Worm (Caenorhabditis elegans) whole organism, young adult: ENCODE measurements around the gene F44D12.2.
A peak's percentile ranks its signal among the peaks of the same experiment; 100 is the strongest.

Experiments used
- B0019.2 ChIP-seq: fragments of 200-800 bp; sonication (Bioruptor generic); conservative IDR thresholded peaks from 2 replicates; pipeline ENCODE4 v1.3.6; 2022; ENCODE audit warnings: missing genetic modification reagents, missing genetic modification characterization, missing compliant biosample characterization
- C06A6.2 ChIP-seq: fragments of 200-800 bp; sonication (Bioruptor generic); conservative IDR thresholded peaks from 2 replicates; pipeline ENCODE4 v1.3.6; 2022; ENCODE audit warnings: missing genetic modification characterization, missing compliant biosample characterization
- D2030.7 ChIP-seq: fragments of 200-800 bp; sonication (Bioruptor generic); IDR thresholded peaks from 2 replicates; pipeline ENCODE4 v1.3.6; 2022; ENCODE audit warnings: missing genetic modification reagents, missing genetic modification characterization, missing compliant biosample characterization
- F22D6.2 ChIP-seq: sonication (generic microtip); optimal IDR thresholded peaks from 2 replicates; lab custom pipeline; 2016; ENCODE audit warnings: mild to moderate bottlenecking, missing genetic modification characterization, missing compliant biosample characterization
- F33H1.4 ChIP-seq: fragments of 200-800 bp; sonication (Bioruptor generic); IDR thresholded peaks from 2 replicates; pipeline ENCODE4 v1.3.6; 2022; ENCODE audit warnings: missing genetic modification reagents, missing genetic modification characterization, missing compliant biosample characterization
- F57A8.1 ChIP-seq: fragments of 200-800 bp; sonication (Bioruptor generic); optimal IDR thresholded peaks from 2 replicates; lab custom pipeline; 2018; ENCODE audit warnings: mild to moderate bottlenecking, missing genetic modification characterization, moderate library complexity, missing compliant biosample characterization
- F57C9.4 ChIP-seq: sonication (generic microtip); optimal IDR thresholded peaks from 2 replicates; lab custom pipeline; 2017; ENCODE audit warnings: mild to moderate bottlenecking, missing genetic modification characterization, missing compliant biosample characterization
- K11D2.4 ChIP-seq: fragments of 200-800 bp; sonication (Bioruptor generic); IDR thresholded peaks from 2 replicates; pipeline ENCODE4 v1.3.6; 2022; ENCODE audit warnings: missing genetic modification reagents, missing genetic modification characterization, missing compliant biosample characterization
- K12H6.12 ChIP-seq: fragments of 200-800 bp; sonication (Bioruptor generic); optimal IDR thresholded peaks from 2 replicates; lab custom pipeline; 2018; ENCODE audit warnings: mild to moderate bottlenecking, missing genetic modification characterization, missing compliant biosample characterization
- Y53G8AR.9 ChIP-seq: fragments of 200-800 bp; sonication (Bioruptor generic); conservative IDR thresholded peaks from 2 replicates; pipeline ENCODE4 v1.3.6; 2022; ENCODE audit warnings: missing genetic modification reagents, missing genetic modification characterization, missing compliant biosample characterization
- ZK185.1 ChIP-seq: sonication (generic microtip); optimal IDR thresholded peaks from 2 replicates; lab custom pipeline; 2016; ENCODE audit warnings: mild to moderate bottlenecking, missing genetic modification characterization, missing compliant biosample characterization; ENCODE audit not compliant: poor library complexity, severe bottlenecking
- akir-1 ChIP-seq: fragments of 200-800 bp; sonication (Bioruptor generic); optimal IDR thresholded peaks from 2 replicates; lab custom pipeline; 2018; ENCODE audit warnings: mild to moderate bottlenecking, missing genetic modification characterization, moderate library complexity, missing compliant biosample characterization
- aptf-2 ChIP-seq: fragments of 200-800 bp; sonication (Bioruptor generic); conservative IDR thresholded peaks from 2 replicates; pipeline ENCODE4 v1.3.6; 2022; ENCODE audit warnings: missing genetic modification reagents, missing genetic modification characterization, missing compliant biosample characterization
- bed-1 ChIP-seq: fragments of 200-800 bp; sonication (Bioruptor generic); IDR thresholded peaks from 2 replicates; pipeline ENCODE4 v1.3.6; 2022; ENCODE audit warnings: missing genetic modification reagents, missing genetic modification characterization, missing compliant biosample characterization
- bed-2 ChIP-seq: fragments of 200-800 bp; sonication (Bioruptor generic); IDR thresholded peaks from 2 replicates; pipeline ENCODE4 v1.3.6; 2022; ENCODE audit warnings: missing genetic modification reagents, missing genetic modification characterization, missing compliant biosample characterization
- ccch-3 ChIP-seq: fragments of 200-800 bp; sonication (Bioruptor generic); optimal IDR thresholded peaks from 2 replicates; lab custom pipeline; 2018; ENCODE audit warnings: mild to moderate bottlenecking, missing genetic modification characterization, missing compliant biosample characterization
- cebp-1 ChIP-seq, 2 experiments: fragments of 200-800 bp in 1 of 2; sonication (Bioruptor generic) in 1 of 2; sonication (generic microtip) in 1 of 2; IDR thresholded peaks in 1 of 2; optimal IDR thresholded peaks in 1 of 2; 2 replicates each; pipeline versions ENCODE4 v1.3.6 to Lab custom; 2017 to 2022; ENCODE audit warnings: missing compliant biosample characterization in 2 of 2, missing genetic modification characterization in 2 of 2, mild to moderate bottlenecking in 1 of 2, missing genetic modification reagents in 1 of 2, moderate library complexity in 1 of 2
- ceh-27 ChIP-seq: fragments of 200-800 bp; sonication (Bioruptor generic); optimal IDR thresholded peaks from 2 replicates; lab custom pipeline; 2018; ENCODE audit warnings: mild to moderate bottlenecking, missing genetic modification characterization, moderate library complexity, missing compliant biosample characterization
- ceh-91 ChIP-seq: fragments of 200-800 bp; sonication (Bioruptor generic); IDR thresholded peaks from 2 replicates; pipeline ENCODE4 v1.3.6; 2022; ENCODE audit warnings: missing genetic modification reagents, missing genetic modification characterization, missing compliant biosample characterization
- dox-1 ChIP-seq: fragments of 200-800 bp; sonication (Bioruptor generic); IDR thresholded peaks from 2 replicates; pipeline ENCODE4 v1.3.6; 2022; ENCODE audit warnings: missing genetic modification reagents, missing genetic modification characterization, missing compliant biosample characterization
- dpl-1 ChIP-seq: fragments of 150-350 bp; optimal IDR thresholded peaks from 2 replicates; lab custom pipeline; 2014; ENCODE audit warnings: missing biosample characterization, missing genetic modification reagents, missing genetic modification characterization
- egrh-3 ChIP-seq: fragments of 200-800 bp; sonication (Bioruptor generic); IDR thresholded peaks from 2 replicates; pipeline ENCODE4 v1.3.6; 2022; ENCODE audit warnings: missing genetic modification reagents, missing genetic modification characterization, missing compliant biosample characterization
- ets-4 ChIP-seq: fragments of 200-800 bp; sonication (Bioruptor generic); optimal IDR thresholded peaks from 2 replicates; lab custom pipeline; 2018; ENCODE audit warnings: mild to moderate bottlenecking, missing genetic modification characterization, missing compliant biosample characterization
- hlh-12 ChIP-seq: sonication (generic microtip); optimal IDR thresholded peaks from 2 replicates; lab custom pipeline; 2016; ENCODE audit warnings: missing genetic modification characterization, missing compliant biosample characterization
- hlh-26 ChIP-seq: fragments of 200-800 bp; sonication (Bioruptor generic); conservative IDR thresholded peaks from 2 replicates; pipeline ENCODE4 v1.3.6; 2022; ENCODE audit warnings: missing genetic modification reagents, missing genetic modification characterization, missing compliant biosample characterization
- hmg-1.2 ChIP-seq: fragments of 200-800 bp; sonication (Bioruptor generic); IDR thresholded peaks from 2 replicates; pipeline ENCODE4 v1.3.6; 2022; ENCODE audit warnings: missing genetic modification reagents, missing genetic modification characterization, missing compliant biosample characterization
- hsf-1 ChIP-seq: fragments of 200-800 bp; sonication (Bioruptor generic); IDR thresholded peaks from 2 replicates; pipeline ENCODE4 v1.3.6; 2022; ENCODE audit warnings: missing genetic modification reagents, missing genetic modification characterization, missing compliant biosample characterization
- lag-1 ChIP-seq: fragments of 200-800 bp; sonication (Bioruptor generic); IDR thresholded peaks from 2 replicates; pipeline ENCODE4 v1.3.6; 2022; ENCODE audit warnings: missing genetic modification reagents, missing genetic modification characterization, missing compliant biosample characterization
- let-526 ChIP-seq: fragments of 200-800 bp; sonication (Bioruptor generic); IDR thresholded peaks from 2 replicates; pipeline ENCODE4 v1.3.6; 2022; ENCODE audit warnings: missing genetic modification reagents, missing genetic modification characterization, missing compliant biosample characterization
- lin-35 ChIP-seq, 3 experiments: fragments of 150-350 bp in 2 of 3; sonication (generic microtip) in 1 of 3; optimal IDR thresholded peaks; 2 replicates each; lab custom pipeline; 2014 to 2018; ENCODE audit warnings: missing biosample characterization in 3 of 3, missing genetic modification characterization in 3 of 3, missing genetic modification reagents in 3 of 3
- lir-1 ChIP-seq: fragments of 200-800 bp; sonication (Bioruptor generic); conservative IDR thresholded peaks from 2 replicates; pipeline ENCODE4 v1.3.6; 2022; ENCODE audit warnings: missing genetic modification reagents, missing genetic modification characterization, missing compliant biosample characterization
- lsy-27 ChIP-seq: sonication (generic microtip); optimal IDR thresholded peaks from 2 replicates; lab custom pipeline; 2017; ENCODE audit warnings: missing genetic modification characterization, mild to moderate bottlenecking, missing compliant biosample characterization, antibody characterized with exemption, missing genotype, borderline replicate concordance; ENCODE audit not compliant: insufficient read depth
- madf-6 ChIP-seq: fragments of 200-800 bp; sonication (Bioruptor generic); IDR thresholded peaks from 2 replicates; pipeline ENCODE4 v1.3.6; 2022; ENCODE audit warnings: missing genetic modification reagents, missing genetic modification characterization, missing compliant biosample characterization
- mes-4 ChIP-seq: sonication (generic microtip); optimal IDR thresholded peaks from 2 replicates; lab custom pipeline; 2016; ENCODE audit warnings: missing genotype, missing genetic modification characterization, missing compliant biosample characterization
- nfyb-1 ChIP-seq: fragments of 200-800 bp; sonication (Bioruptor generic); IDR thresholded peaks from 2 replicates; pipeline ENCODE4 v1.3.6; 2022; ENCODE audit warnings: missing genetic modification reagents, missing genetic modification characterization, missing compliant biosample characterization
- nhr-80 ChIP-seq: sonication (generic microtip); optimal IDR thresholded peaks from 2 replicates; lab custom pipeline; 2016; ENCODE audit warnings: missing genetic modification characterization, missing compliant biosample characterization
- pbrm-1 ChIP-seq: fragments of 200-800 bp; sonication (Bioruptor generic); IDR thresholded peaks from 2 replicates; pipeline ENCODE4 v1.3.6; 2022; ENCODE audit warnings: missing genetic modification reagents, missing genetic modification characterization, missing compliant biosample characterization
- rec-8 ChIP-seq, 2 experiments: sonication (generic microtip); optimal IDR thresholded peaks; 2 replicates each; lab custom pipeline; 2016; ENCODE audit warnings: mild to moderate bottlenecking in 2 of 2, missing genetic modification characterization in 2 of 2, missing genetic modification reagents in 2 of 2, missing genotype in 2 of 2, missing biosample characterization in 1 of 2, missing compliant biosample characterization in 1 of 2, moderate library complexity in 1 of 2
- sea-2 ChIP-seq: fragments of 200-800 bp; sonication (Bioruptor generic); IDR thresholded peaks from 2 replicates; pipeline ENCODE4 v1.3.6; 2022; ENCODE audit warnings: missing genetic modification characterization, missing compliant biosample characterization
- tbp1 ChIP-seq: fragments of 200-800 bp; sonication (Bioruptor generic); optimal IDR thresholded peaks from 2 replicates; lab custom pipeline; 2018; ENCODE audit warnings: mild to moderate bottlenecking, missing genetic modification characterization, missing compliant biosample characterization
- tlf-1 ChIP-seq: fragments of 200-800 bp; sonication (Bioruptor generic); optimal IDR thresholded peaks from 2 replicates; lab custom pipeline; 2018; ENCODE audit warnings: mild to moderate bottlenecking, missing genetic modification characterization, missing compliant biosample characterization
- xnd-1 ChIP-seq: sonication (generic microtip); optimal IDR thresholded peaks from 2 replicates; lab custom pipeline; 2016; ENCODE audit warnings: missing genotype, missing genetic modification reagents, missing genetic modification characterization, missing compliant biosample characterization
- ztf-18 ChIP-seq: sonication (generic microtip); optimal IDR thresholded peaks from 2 replicates; lab custom pipeline; 2016; ENCODE audit warnings: missing genotype, mild to moderate bottlenecking, missing genetic modification characterization, missing compliant biosample characterization

Gene F44D12.2

DNA sequence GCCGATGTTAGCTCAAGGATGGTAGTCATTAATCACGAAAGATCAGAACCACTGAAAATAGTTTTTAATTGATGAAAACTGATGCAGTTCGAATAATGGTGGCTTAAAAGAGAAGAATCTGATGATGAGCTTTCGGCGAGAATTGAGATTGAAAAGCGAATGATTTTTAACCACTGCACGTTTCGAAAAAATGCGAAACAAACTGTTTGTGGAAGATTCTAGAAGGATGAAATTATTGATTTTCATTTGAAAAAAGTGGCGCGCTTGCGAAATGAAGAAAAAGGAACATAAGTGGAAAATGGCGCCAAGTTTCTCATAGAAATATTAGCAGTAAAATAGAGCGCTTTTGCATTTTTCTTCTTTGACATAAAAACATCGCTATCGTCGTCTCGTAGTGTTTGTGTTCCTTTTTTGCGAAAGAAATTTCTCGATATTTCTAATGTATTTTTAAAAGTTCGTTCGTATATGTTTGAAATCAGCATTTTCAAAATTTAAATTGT lies 22.6 kb downstream of the F44D12.2 start, which contains the start of gene uba-1 (continued):
- peak; percentile 79 for TF ChIP-seq dpl-1
- TF ChIP-seq ZK185.1 (tag; lab: Kevin White, UChicago) = peak; percentile 87
- no peak for TF ChIP-seq akir-1 (GFP tag; lab: Kevin White, UChicago)
- peak; percentile 87 for TF ChIP-seq tlf-1 (GFP tag; lab: Kevin White, UChicago)
- no peak for TF ChIP-seq K12H6.12 (tag; lab: Kevin White, UChicago)
- TF ChIP-seq mes-4 (tag; lab: Kevin White, UChicago) = no peak
- TF ChIP-seq, all 124 proteins: peak for 54

DNA sequence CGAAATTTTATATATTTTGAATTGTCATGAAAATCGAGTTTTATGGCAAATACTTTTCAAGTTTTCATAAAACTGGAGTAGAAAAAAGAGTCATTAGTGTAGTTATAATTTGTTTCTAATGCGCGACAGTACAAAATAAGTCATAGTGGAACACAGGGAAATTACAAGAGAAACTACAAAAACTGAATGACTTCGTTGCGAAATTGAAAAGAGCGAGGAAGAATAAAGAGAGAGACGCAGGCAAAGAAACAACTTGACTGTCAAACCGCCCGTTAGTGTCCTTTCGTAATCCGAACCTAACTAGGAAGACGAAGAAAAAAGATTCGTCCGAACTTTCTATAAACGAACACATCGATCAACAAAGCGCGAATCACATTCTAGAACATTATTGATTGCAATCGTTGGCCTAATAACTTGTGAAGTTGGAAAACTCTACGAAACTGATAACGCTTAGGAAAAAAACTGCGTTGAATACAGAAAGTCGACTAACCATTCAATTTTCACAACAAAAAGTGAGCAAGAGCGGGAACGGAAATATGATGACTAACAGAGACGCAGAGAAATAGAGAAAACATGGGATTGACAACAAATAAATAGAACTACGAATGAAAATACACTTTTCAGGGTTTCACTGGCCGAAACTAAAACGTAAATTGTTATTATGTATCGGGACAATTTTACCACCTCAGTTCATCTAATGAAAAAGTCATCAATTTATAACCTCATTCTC lies 24.0 kb downstream of the F44D12.2 start:
- peak; percentile 29 for TF ChIP-seq nhr-80
- peak; percentile 10 for TF ChIP-seq hmg-1.2 (GFP tag; lab: Robert Waterston, UW)
- no peak for TF ChIP-seq ceh-27
- TF ChIP-seq nfyb-1 (GFP tag; lab: Robert Waterston, UW) = peak; percentile 45; the same call in 1 of the 2 replicates
- TF ChIP-seq pbrm-1 (GFP tag; lab: Robert Waterston, UW) = no peak
- no peak for TF ChIP-seq hlh-26 (GFP tag; lab: Robert Waterston, UW)
- no peak for TF ChIP-seq K12H6.12 (tag; lab: Kevin White, UChicago)
- peak; percentile 40; the same call in 1 of the 2 replicates for TF ChIP-seq madf-6 (GFP tag; lab: Robert Waterston, UW)
- peak; percentile 42; the same call in 1 of the 2 replicates for TF ChIP-seq cebp-1 (GFP tag; IDR thresholded peaks at IDR 0.05; lab: Robert Waterston, UW)
- TF ChIP-seq cebp-1 (tag; optimal IDR thresholded peaks at IDR 0.05; lab: Kevin White, UChicago) = peak; percentile 87

DNA sequence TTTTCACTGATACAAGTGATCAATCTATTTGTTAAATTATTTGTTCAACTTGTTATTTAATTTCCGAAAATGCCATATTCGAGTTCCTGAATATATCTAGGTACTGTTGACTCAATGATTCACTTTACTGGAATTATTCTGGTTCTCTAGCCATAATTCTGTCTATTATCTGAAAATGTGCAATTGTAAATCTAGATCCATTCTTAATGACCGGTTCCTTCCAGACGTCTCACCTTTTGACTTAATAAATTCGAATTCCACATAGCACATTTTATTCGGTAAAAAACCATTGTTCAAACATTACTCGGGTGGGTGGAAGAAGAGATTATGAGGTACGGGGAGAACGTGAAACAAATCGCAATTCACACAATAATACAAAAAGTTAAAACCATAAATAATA lies 28.1 kb downstream of the F44D12.2 start:
- TF ChIP-seq K11D2.4 = no peak
- no peak; the same call in 1 of the 2 replicates for TF ChIP-seq Y53G8AR.9 (GFP tag; lab: Robert Waterston, UW)
- TF ChIP-seq F33H1.4 = no peak
- TF ChIP-seq egrh-3 = no peak
- TF ChIP-seq ccch-3 (GFP tag; lab: Kevin White, UChicago) = no peak
- no peak for TF ChIP-seq ceh-27
- TF ChIP-seq F22D6.2 (tag; lab: Kevin White, UChicago) = no peak
- TF ChIP-seq sea-2 (GFP tag; lab: Robert Waterston, UW) = no peak
- TF ChIP-seq F57A8.1 = no peak
- no peak for TF ChIP-seq aptf-2 (GFP tag; lab: Robert Waterston, UW)
- no peak for TF ChIP-seq lag-1 (GFP tag; lab: Robert Waterston, UW)
- no peak for TF ChIP-seq lir-1 (GFP tag; lab: Robert Waterston, UW)
- 0 out of 2 replicates have a peak, but pooled peaks have one; percentile 9 for TF ChIP-seq ceh-91 (GFP tag; lab: Robert Waterston, UW)
- no peak for TF ChIP-seq bed-2 (GFP tag; lab: Robert Waterston, UW)
- TF ChIP-seq xnd-1 (tag; lab: Kevin White, UChicago) = no peak
- TF ChIP-seq bed-1 (GFP tag; lab: Robert Waterston, UW) = no peak
- no peak for TF ChIP-seq dox-1
- no peak for TF ChIP-seq rec-8 (tag; optimal IDR thresholded peaks at IDR 0.05; lab: Kevin White, UChicago)
- no peak for TF ChIP-seq ztf-18 (tag; lab: Kevin White, UChicago)
- no peak for TF ChIP-seq B0019.2
- TF ChIP-seq ets-4 (GFP tag; lab: Kevin White, UChicago) = no peak
- peak; percentile 10 for TF ChIP-seq tbp1
- TF ChIP-seq C06A6.2 (GFP tag; lab: Robert Waterston, UW) = no peak
- TF ChIP-seq D2030.7 = no peak
- no peak for TF ChIP-seq F57C9.4
- TF ChIP-seq lsy-27 = no peak
- TF ChIP-seq hlh-12 = no peak
- no peak for TF ChIP-seq let-526 (GFP tag; lab: Robert Waterston, UW)
- no peak for TF ChIP-seq lin-35 (GFP tag; optimal IDR thresholded peaks at IDR 0.05; lab: Kevin White, UChicago)
- TF ChIP-seq hsf-1 = no peak
